Fruit fly (Drosophila melanogaster): ENCODE data around the gene Mon1.

The Mon1 gene

DNA sequence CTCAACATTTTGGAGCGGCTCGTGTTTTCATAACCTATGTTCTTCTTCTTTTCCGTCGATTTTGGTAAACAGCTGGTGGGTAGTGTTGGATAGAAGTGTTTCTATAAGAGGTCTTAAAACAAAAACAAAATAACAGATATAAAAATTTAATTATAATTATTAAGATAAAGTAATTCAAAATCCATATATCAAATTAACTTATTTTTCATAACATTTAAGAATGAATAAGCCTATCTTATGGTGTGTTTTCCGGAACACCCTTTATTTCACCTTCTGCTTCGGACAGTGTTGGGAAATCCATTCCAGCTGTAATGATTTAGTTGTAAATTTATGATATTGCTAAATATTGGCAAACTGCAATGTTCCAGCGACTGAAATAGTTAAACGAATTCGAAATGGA is at the start of gene Mon1, which contains the start of gene mRpS2:
Mon1 (plus strand) TSS at position 286 of the 400 bp plus-strand sequence.
mRpS2 (minus strand) TSS at position 64 of the 400 bp plus-strand sequence.
- peak; percentile 94 for TF ChIP-seq noc (tag; optimal IDR thresholded peaks at IDR 0.05)

DNA sequence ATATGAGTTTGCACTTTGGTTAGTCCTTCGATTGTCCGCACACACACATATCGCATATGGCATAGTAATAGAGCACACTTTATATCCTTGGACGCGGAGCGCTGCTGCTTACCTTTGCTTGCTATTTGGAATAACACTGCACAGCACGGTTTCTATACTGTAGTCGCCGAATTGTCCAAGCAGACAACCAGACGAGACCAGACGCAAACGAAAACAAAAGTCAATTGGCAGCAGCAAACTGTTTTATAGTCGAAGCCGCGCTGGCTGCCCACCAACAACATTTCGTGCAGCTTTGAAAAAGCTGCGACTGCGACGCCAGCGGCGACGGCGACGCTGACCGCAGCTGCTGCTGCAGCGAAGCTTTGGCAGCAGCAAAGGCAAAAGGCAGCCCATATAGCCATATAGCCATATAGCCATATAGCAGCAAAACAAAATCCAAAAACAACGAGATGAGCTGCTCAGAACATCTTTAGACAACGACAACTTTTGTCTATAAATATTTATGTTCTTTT is 48.7 kb upstream of the Mon1 start, which contains the start of gene slf:
slf (minus strand) TSS at position 219 of the 512 bp plus-strand sequence.
- no peak for TF ChIP-seq noc (tag; optimal IDR thresholded peaks at IDR 0.05)

DNA sequence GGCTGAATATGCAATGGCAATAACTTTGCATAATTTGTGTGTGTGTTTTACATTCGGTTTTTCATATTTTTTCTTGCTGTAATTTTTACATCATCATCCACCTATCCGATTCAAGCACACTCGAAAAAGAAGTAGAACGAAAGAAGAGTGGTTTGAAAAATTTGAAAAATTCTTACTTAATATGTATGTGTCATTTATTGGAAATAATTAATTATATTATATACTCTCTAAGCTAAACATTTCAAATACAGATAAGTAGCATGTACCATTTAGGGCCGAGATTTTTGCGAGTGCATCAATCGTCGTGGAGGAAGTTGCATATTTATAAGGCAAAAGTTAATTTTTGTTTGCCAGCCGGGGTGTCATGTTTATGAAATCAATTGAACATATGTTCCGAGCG is 44.3 kb upstream of the Mon1 start:
- no peak for TF ChIP-seq noc (tag; optimal IDR thresholded peaks at IDR 0.05)

DNA sequence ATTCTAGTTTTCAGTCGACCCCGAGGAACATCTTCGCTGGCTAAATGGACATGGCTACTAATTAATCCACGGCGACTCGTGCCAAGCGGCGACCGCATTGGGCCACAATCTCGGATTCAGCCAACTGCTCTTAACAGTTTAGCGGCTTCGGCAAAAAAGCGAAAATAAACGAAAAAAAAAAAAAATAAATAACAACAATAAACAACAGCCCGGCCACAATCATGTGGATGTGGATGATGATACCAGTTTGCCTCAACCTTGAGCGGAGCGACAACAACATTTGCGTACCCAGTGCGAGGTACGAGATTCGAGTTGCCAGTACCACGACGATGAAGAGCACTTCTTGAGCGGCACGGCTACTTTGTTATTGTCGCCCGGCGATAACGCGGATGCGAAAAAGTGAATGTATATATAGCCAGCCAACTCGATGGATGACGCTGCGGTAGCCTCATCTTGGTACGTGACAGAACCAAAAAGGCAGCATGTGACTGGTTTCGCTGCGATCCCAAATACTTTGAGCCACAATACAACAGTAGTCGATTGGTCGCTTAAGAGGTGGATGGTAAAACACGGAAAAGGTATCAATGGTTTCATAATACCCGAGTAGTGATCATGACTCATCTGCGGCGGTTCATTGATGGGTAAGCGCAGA is 42.4 kb upstream of the Mon1 start:
- no peak for TF ChIP-seq noc (tag; optimal IDR thresholded peaks at IDR 0.05)

DNA sequence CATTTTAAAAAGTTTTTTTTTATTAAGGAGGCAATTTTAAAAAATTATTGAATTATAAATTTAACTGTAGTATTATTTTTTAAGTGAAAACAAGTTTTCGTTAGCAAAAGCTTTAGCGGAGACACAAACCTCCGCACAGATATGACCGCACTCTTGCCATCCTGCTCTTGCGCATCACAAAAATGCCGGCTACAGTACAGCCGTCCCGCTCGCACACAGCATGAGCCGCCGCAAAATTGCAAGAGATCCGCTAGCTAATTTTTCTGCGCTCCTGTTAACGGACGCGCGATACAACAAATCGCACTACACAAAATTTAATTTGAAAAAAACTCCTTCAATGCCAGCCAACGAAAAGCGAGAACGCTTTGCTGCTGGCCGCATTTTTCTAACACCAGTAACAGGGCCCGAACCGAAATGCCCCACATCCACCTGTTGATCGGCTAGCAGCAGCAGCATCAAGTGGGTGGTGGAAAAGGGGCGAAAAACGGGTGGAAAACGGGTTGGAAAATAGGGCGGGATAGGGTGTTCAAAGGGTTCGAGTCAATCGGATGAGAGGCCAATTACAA is 40.3 kb upstream of the Mon1 start:
- TF ChIP-seq noc (tag; optimal IDR thresholded peaks at IDR 0.05), result no peak

DNA sequence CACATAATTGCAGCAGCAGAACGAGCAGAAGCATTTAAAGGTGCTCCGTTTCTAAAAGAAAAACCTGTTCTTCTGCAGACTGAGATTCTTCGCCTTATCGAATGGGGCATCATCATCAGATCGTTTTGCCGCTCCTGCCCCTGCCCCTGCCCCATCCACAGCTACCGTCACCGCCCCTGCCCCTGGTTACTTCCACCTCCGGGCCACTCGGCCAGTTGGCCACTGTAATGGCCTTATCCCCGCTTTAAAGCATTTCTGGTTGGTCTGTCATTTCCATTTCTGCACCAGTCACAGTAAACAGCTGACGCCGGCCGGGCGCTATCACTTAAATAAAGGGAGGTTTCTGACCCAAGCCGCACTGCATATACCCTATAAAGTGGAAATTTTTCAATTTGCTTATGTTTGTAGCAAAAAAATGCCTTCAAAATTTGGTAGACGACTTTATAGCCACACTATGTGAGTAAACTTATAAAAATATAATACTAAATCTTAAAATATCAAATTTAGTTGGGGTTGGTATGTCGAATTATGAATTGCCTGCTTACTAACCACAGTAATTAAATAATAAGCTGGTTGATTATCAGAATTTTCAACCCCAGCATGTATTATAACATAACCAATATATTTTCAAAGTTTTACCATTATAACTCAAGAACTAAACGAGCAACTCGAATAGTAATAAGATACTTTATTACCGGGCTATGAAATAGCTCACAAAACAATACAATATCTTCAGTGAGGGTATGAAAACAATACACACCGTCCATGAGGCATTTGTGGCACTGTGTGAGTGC is 39.5 kb upstream of the Mon1 start:
- peak; percentile 78 for TF ChIP-seq noc (tag; optimal IDR thresholded peaks at IDR 0.05)

DNA sequence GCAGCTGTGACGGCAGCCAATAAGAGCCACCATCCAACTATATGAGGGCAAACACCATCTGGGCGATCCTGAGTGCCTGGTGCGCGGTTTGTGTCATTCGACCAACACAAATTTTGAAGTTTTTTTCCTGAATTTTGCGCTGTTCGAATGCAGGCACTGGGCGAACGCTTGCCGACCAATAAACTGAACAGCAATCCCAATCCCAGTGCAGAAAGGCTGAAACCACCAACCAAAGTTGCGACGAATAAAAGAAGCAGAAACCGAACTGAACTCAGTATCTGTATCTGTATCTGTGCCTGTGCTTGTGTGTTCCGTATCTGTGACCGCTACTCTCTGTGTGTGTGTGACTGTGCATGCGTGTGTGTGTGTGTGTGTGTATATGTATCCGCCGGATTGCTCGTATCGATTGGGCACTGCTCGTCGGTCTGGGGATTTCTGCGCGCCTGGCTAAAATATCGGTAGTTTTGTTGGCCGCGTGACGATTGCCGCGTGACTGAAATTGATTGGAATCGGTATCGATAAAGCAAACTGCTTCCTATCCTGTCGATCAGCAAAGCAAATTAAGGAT is 38.9 kb upstream of the Mon1 start:
- peak; percentile 23 for TF ChIP-seq noc (tag; optimal IDR thresholded peaks at IDR 0.05)

DNA sequence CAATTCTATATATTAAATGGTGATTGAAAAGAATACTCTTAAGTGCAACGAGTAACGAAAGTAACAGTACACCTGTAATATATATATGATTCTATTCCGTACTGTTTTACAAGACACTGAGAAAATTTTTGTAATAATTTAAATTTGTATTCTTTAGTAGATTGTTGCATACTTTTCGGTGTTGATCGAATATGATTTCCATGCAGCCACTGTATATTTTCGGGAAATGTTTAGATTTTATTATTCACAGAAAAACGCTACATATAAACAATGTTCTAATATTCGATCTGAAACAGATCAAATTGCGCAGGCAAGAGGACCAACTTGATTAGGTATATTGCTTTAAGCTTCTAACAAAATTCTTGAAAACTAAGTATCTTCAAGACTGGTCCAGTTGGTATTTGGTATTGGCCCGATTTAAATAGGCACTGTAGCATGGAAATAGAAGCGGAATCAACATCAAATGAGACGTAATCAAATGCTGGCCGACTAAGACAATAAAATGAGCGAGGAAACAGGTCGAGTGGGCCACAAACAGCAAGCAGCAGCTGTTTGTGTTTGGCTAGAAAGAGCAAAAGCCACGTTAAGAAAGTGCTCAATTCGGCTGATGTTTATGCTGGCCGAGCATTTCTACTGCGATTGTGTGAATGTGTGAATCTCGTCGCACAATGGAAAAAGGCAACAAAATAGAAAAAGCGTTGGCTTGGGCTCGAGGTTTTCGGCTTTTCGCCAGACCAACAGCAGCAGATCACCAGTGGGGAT is 38.0 kb upstream of the Mon1 start, which contains the start of gene CG15629:
CG15629 (plus strand) TSS at position 749 of the 762 bp plus-strand sequence.
- TF ChIP-seq noc (tag; optimal IDR thresholded peaks at IDR 0.05), result no peak

DNA sequence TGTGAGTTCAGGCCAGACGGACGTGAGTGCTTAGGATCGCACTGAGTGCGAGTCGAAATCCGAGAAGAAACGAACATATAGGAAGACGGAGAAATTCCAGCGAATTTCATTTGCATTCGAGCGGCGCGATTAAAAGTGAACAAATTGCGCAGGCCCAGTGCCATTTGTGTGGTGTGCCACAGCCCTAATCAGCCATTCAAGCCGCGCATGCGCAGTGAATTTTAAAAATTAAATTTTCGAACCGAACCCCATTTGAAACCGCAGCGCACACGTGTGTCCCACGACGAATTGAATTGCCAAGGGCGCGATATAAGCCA is 37.5 kb upstream of the Mon1 start:
- TF ChIP-seq noc (tag; optimal IDR thresholded peaks at IDR 0.05), result no peak

DNA sequence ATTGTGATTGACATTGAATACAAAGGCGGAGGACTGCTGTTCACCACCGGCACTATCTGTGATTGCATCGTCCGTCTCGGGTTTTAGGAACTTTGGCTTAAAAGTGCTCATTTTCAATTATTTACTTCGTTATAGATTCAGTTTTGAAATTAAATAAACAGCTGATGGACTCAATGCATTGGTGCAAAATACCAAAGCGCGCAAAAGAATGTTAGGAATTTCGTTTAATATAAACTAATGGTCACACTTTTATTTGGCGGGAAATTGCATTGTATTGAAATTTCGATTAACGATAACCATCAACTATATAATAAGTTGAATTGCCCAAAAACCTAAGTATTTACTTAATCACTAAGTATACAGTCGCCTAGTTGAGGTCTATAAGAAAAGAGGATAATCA is 32.4 kb upstream of the Mon1 start, which contains the start of gene CG3225:
CG3225 (minus strand) TSS at position 190 of the 400 bp plus-strand sequence.
- no peak for TF ChIP-seq noc (tag; optimal IDR thresholded peaks at IDR 0.05)

DNA sequence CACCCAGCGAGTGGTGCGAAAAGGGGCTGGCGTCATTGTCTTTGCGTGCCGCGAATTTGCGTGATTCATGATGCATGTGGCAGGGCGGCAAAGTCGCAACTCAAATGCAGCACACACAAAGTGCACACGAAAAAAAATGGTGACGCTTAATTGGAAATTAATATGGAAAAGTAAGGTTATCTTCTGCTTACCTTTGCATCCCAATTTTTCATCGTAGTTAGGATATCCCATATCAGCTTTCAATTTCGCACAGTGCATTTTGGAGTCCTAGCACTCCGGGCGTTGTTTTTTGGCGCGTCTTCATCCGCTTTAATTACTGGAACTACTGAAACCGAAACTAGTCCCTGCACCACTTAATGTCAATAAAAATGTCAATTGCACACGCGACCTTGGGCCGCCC is 30.4 kb upstream of the Mon1 start:
- no peak for TF ChIP-seq noc (tag; optimal IDR thresholded peaks at IDR 0.05)

DNA sequence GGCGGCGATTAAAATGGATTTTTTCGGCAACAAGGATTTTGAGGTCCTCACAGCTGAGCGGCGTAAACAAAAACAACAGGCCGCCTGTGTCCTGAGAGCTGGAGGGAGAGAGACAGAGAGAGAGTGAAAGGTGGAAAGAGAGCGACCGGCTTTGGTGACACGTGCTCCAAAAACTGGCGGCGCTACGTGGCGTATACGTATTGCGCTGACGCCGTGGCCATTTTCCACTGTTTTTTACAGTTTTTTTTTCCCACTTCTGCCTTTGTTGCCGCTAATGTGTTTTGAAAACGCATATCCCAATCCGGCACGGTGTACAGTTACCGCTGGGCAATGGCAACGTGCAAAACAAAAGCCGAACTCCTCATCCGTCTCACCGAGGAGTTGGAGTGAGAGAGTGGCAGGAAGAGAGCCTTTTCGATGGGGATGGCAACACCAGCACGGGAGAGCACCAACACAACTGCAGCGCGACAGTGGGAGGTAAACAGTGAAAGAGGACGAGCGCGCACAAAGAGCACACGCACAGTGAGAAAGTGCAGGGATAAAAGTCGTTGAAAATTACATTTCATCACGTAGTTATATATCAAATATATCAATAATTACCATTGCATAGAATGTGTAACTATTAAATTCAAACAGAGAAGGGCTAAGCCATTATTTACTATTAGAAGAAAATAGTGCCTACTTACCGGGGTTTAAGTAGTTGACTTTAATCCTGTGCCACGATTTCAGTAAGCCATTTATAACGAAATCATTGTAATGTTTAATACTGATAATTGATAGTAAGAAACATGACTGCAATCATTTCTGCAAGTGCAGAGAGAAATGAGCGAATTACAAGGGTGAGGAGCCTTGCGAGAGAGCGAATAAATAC is 29.8 kb upstream of the Mon1 start:
- TF ChIP-seq noc (tag; optimal IDR thresholded peaks at IDR 0.05), result no peak

DNA sequence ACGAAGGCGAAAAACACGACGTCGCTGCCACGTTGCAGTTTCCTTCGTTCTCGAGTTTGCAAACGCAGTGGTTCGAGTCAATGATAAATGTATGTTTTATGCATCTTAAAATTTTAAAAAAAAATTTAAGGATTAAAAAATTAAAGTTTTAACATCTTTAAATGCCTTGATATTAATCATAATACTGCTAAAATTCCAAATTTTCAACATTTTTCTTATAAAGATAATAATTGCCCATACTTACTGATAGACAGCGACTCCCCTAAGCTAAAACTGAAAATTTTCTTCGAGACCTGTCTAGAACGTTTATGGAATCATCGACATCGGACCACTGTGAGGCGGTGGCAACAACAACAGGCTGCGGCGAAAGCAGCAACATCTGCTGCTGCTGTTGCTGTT is 29.1 kb upstream of the Mon1 start:
- TF ChIP-seq noc (tag; optimal IDR thresholded peaks at IDR 0.05), result peak; percentile 18

DNA sequence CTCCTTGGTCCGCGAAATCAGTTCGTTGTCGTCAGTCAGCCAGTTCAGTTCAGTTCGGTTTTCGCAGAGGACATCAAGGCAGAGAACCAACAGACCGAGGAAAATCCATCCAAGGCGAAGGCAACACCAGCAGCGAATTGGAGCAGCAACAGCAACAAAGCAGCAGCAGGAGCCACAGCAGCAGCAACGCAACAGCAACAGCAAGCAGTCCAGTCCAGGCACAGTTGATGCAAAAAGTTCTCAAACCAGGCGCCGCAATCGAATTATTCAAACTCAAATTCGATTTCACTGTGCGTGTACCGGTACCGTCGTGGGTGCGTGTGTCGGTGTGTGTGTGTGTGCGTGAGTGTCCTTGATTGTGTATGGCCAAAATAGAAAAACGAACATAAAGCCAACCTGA is 28.7 kb upstream of the Mon1 start, which contains the start of gene CG15628:
CG15628 (plus strand) TSS at position 18 of the 400 bp plus-strand sequence.
- TF ChIP-seq noc (tag; optimal IDR thresholded peaks at IDR 0.05), result no peak
